Worm (Caenorhabditis elegans) whole organism, L4 larva: ENCODE results near the gene vit-3.

Experiments used
- D1046.2 ChIP-seq: fragments of 200-800 bp; sonication (Bioruptor generic); IDR thresholded peaks from 2 replicates; pipeline ENCODE4 v1.3.6; 2022; ENCODE audit warnings: missing genetic modification characterization, missing compliant biosample characterization
- F10B5.3 ChIP-seq: sonication (generic microtip); optimal IDR thresholded peaks from 2 replicates; lab custom pipeline; 2016; ENCODE audit warnings: mild to moderate bottlenecking, missing genetic modification characterization, missing compliant biosample characterization
- F37D6.2 ChIP-seq: sonication (generic microtip); optimal IDR thresholded peaks from 2 replicates; lab custom pipeline; 2016; ENCODE audit warnings: mild to moderate bottlenecking, missing genetic modification characterization, missing compliant biosample characterization
- F49E8.2 ChIP-seq: sonication (generic microtip); optimal IDR thresholded peaks from 2 replicates; lab custom pipeline; 2016; ENCODE audit warnings: missing compliant biosample characterization, mild to moderate bottlenecking, missing genetic modification characterization, borderline replicate concordance
- R02D3.7 ChIP-seq: fragments of 150-350 bp; sonication (generic microtip); optimal IDR thresholded peaks from 3 replicates; lab custom pipeline; 2014; ENCODE audit warnings: missing biosample characterization, missing genetic modification characterization
- T20F7.1 ChIP-seq: fragments of 200-800 bp; sonication (Bioruptor generic); optimal IDR thresholded peaks from 2 replicates; lab custom pipeline; 2018; ENCODE audit warnings: mild to moderate bottlenecking, missing genetic modification characterization, missing compliant biosample characterization
- T26A8.4 ChIP-seq: fragments of 200-800 bp; sonication (Bioruptor generic); IDR thresholded peaks from 2 replicates; pipeline ENCODE4 v1.3.6; 2022; ENCODE audit warnings: missing genetic modification characterization, missing compliant biosample characterization
- Y5F2A.4 ChIP-seq: fragments of 200-800 bp; sonication (Bioruptor generic); optimal IDR thresholded peaks from 2 replicates; lab custom pipeline; 2018; ENCODE audit warnings: mild to moderate bottlenecking, missing genetic modification characterization, missing compliant biosample characterization
- Y75B8A.6 ChIP-seq: fragments of 200-800 bp; sonication (Bioruptor generic); IDR thresholded peaks from 2 replicates; pipeline ENCODE4 v1.3.6; 2022; ENCODE audit warnings: missing genetic modification reagents, missing genetic modification characterization, missing compliant biosample characterization
- ZK337.2 ChIP-seq: fragments of 200-800 bp; sonication (Bioruptor generic); IDR thresholded peaks from 2 replicates; pipeline ENCODE4 v1.3.6; 2022; ENCODE audit warnings: missing genetic modification reagents, missing genetic modification characterization, missing compliant biosample characterization
- ZK546.5 ChIP-seq, 2 experiments: sonication (generic microtip); optimal IDR thresholded peaks; 2 replicates each; lab custom pipeline; 2017; ENCODE audit warnings: missing biosample characterization in 2 of 2, missing genetic modification characterization in 2 of 2
- arid-1 ChIP-seq: fragments of 200-800 bp; sonication (Bioruptor generic); conservative IDR thresholded peaks from 2 replicates; pipeline ENCODE4 v1.3.6; 2022; ENCODE audit warnings: missing genetic modification reagents, missing genetic modification characterization, missing compliant biosample characterization
- ceh-28 ChIP-seq: fragments of 150-350 bp; optimal IDR thresholded peaks from 2 replicates; lab custom pipeline; 2014; ENCODE audit warnings: missing biosample characterization, missing genetic modification reagents, missing genetic modification characterization
- ceh-32 ChIP-seq: sonication (generic microtip); optimal IDR thresholded peaks from 2 replicates; lab custom pipeline; 2016; ENCODE audit warnings: mild to moderate bottlenecking, missing genetic modification characterization, missing compliant biosample characterization; ENCODE audit not compliant: poor library complexity
- ceh-44 ChIP-seq: fragments of 200-800 bp; sonication (Bioruptor generic); IDR thresholded peaks from 2 replicates; pipeline ENCODE4 v1.3.6; 2022; ENCODE audit warnings: missing genetic modification reagents, missing genetic modification characterization, missing compliant biosample characterization
- ceh-62 ChIP-seq: sonication (generic microtip); optimal IDR thresholded peaks from 2 replicates; lab custom pipeline; 2017; ENCODE audit warnings: missing biosample characterization, missing genetic modification characterization
- ceh-82 ChIP-seq: sonication (generic microtip); optimal IDR thresholded peaks from 2 replicates; lab custom pipeline; 2017; ENCODE audit warnings: missing biosample characterization, missing genetic modification characterization
- daf-16 ChIP-seq, 3 experiments: sonication (generic microtip); optimal IDR thresholded peaks; 2 replicates each; lab custom pipeline; 2016 to 2017; ENCODE audit warnings: missing genetic modification characterization in 3 of 3, missing genetic modification reagents in 3 of 3, mild to moderate bottlenecking in 2 of 3, missing compliant biosample characterization in 2 of 3, missing biosample characterization in 1 of 3, moderate library complexity in 1 of 3
- daf-8 ChIP-seq: fragments of 200-800 bp; sonication (Bioruptor generic); IDR thresholded peaks from 2 replicates; pipeline ENCODE4 v1.3.6; 2022; ENCODE audit warnings: missing genetic modification characterization, missing compliant biosample characterization
- dve-1 ChIP-seq: sonication (generic microtip); optimal IDR thresholded peaks from 2 replicates; lab custom pipeline; 2017; ENCODE audit warnings: antibody characterized with exemption, mild to moderate bottlenecking, missing genetic modification characterization, missing compliant biosample characterization; ENCODE audit not compliant: insufficient read depth
- egl-27 ChIP-seq: sonication (generic microtip); optimal IDR thresholded peaks from 3 replicates; lab custom pipeline; 2017; ENCODE audit warnings: missing biosample characterization, missing genetic modification reagents, missing genetic modification characterization
- egl-43 ChIP-seq: fragments of 200-800 bp; sonication (Bioruptor generic); IDR thresholded peaks from 2 replicates; pipeline ENCODE4 v1.3.6; 2022; ENCODE audit warnings: missing genetic modification reagents, missing genetic modification characterization, missing compliant biosample characterization
- fkh-10 ChIP-seq: fragments of 150-350 bp; optimal IDR thresholded peaks from 2 replicates; lab custom pipeline; 2014; ENCODE audit warnings: missing biosample characterization, missing genetic modification reagents, missing genetic modification characterization
- fos-1 ChIP-seq: fragments of 150-350 bp; optimal IDR thresholded peaks from 2 replicates; lab custom pipeline; 2014; ENCODE audit warnings: missing biosample characterization, missing genetic modification characterization
- gei-8 ChIP-seq: fragments of 200-800 bp; sonication (Bioruptor generic); optimal IDR thresholded peaks from 2 replicates; lab custom pipeline; 2018; ENCODE audit warnings: mild to moderate bottlenecking, missing genetic modification characterization, missing compliant biosample characterization
- hif-1 ChIP-seq, 2 experiments: sonication (generic microtip); optimal IDR thresholded peaks; 2 replicates each; lab custom pipeline; 2016 to 2017; ENCODE audit warnings: missing compliant biosample characterization in 2 of 2, missing genetic modification characterization in 2 of 2, missing genetic modification reagents in 2 of 2, missing genotype in 2 of 2, mild to moderate bottlenecking in 1 of 2
- hlh-11 ChIP-seq: fragments of 200-800 bp; sonication (Bioruptor generic); optimal IDR thresholded peaks from 2 replicates; lab custom pipeline; 2018; ENCODE audit warnings: mild to moderate bottlenecking, missing genetic modification characterization, missing compliant biosample characterization
- hlh-30 ChIP-seq: sonication (generic microtip); optimal IDR thresholded peaks from 2 replicates; lab custom pipeline; 2017; ENCODE audit warnings: antibody characterized with exemption, mild to moderate bottlenecking, missing genetic modification characterization, missing compliant biosample characterization; ENCODE audit not compliant: insufficient read depth
- hmg-1.1 ChIP-seq: fragments of 200-800 bp; sonication (Bioruptor generic); IDR thresholded peaks from 2 replicates; pipeline ENCODE4 v1.3.6; 2022; ENCODE audit warnings: missing genetic modification reagents, missing genetic modification characterization, missing compliant biosample characterization
- jun-1 ChIP-seq: fragments of 150-350 bp; optimal IDR thresholded peaks from 2 replicates; lab custom pipeline; 2014; ENCODE audit warnings: missing biosample characterization, missing genetic modification reagents, missing genetic modification characterization
- lin-1 ChIP-seq: fragments of 200-800 bp; sonication (Bioruptor generic); IDR thresholded peaks from 2 replicates; pipeline ENCODE4 v1.3.6; 2022; ENCODE audit warnings: missing genetic modification reagents, missing genetic modification characterization, missing compliant biosample characterization
- lin-15B ChIP-seq: fragments of 150-350 bp; sonication (generic microtip); optimal IDR thresholded peaks from 3 replicates; lab custom pipeline; 2014; ENCODE audit warnings: missing biosample characterization, missing genetic modification characterization
- lin-39 ChIP-seq: fragments of 150-350 bp; optimal IDR thresholded peaks from 2 replicates; lab custom pipeline; 2014; ENCODE audit warnings: missing biosample characterization, missing genetic modification reagents, missing genetic modification characterization
- lir-3 ChIP-seq: sonication (generic microtip); optimal IDR thresholded peaks from 2 replicates; lab custom pipeline; 2016; ENCODE audit warnings: mild to moderate bottlenecking, missing genetic modification characterization, missing compliant biosample characterization
- lsy-2 ChIP-seq, 2 experiments: fragments of 150-350 bp in 1 of 2; sonication (generic microtip) in 1 of 2; optimal IDR thresholded peaks; 2 replicates each; lab custom pipeline; 2014 to 2017; ENCODE audit warnings: missing biosample characterization in 2 of 2, missing genetic modification characterization in 2 of 2
- madf-5 ChIP-seq, 2 experiments: fragments of 200-800 bp; sonication (Bioruptor generic); IDR thresholded peaks; 2 replicates each; pipeline ENCODE4 v1.3.6; 2022; ENCODE audit warnings: missing compliant biosample characterization in 2 of 2, missing genetic modification characterization in 2 of 2
- madf-9 ChIP-seq: fragments of 200-800 bp; sonication (Bioruptor generic); conservative IDR thresholded peaks from 2 replicates; pipeline ENCODE4 v1.3.6; 2022; ENCODE audit warnings: missing genetic modification reagents, missing genetic modification characterization, missing compliant biosample characterization
- mep-1 ChIP-seq: fragments of 150-350 bp; sonication (generic microtip); optimal IDR thresholded peaks from 3 replicates; lab custom pipeline; 2014; ENCODE audit warnings: missing biosample characterization, missing genetic modification characterization
- mxl-2 ChIP-seq: fragments of 200-800 bp; sonication (Bioruptor generic); conservative IDR thresholded peaks from 2 replicates; pipeline ENCODE4 v1.3.6; 2022; ENCODE audit warnings: missing genetic modification reagents, missing genetic modification characterization, missing compliant biosample characterization
- nhr-10 ChIP-seq: fragments of 150-350 bp; optimal IDR thresholded peaks from 2 replicates; lab custom pipeline; 2014; ENCODE audit warnings: missing biosample characterization, missing genetic modification characterization
- nhr-102 ChIP-seq: sonication (generic microtip); optimal IDR thresholded peaks from 2 replicates; lab custom pipeline; 2016; ENCODE audit warnings: mild to moderate bottlenecking, missing genetic modification characterization, moderate library complexity, missing compliant biosample characterization
- nhr-11 ChIP-seq: fragments of 150-350 bp; optimal IDR thresholded peaks from 2 replicates; lab custom pipeline; 2014; ENCODE audit warnings: missing biosample characterization, missing genetic modification characterization
- nhr-42 ChIP-seq: fragments of 200-800 bp; sonication (Bioruptor generic); IDR thresholded peaks from 2 replicates; pipeline ENCODE4 v1.3.6; 2022; ENCODE audit warnings: missing genetic modification characterization, missing compliant biosample characterization
- nhr-76 ChIP-seq: fragments of 150-350 bp; optimal IDR thresholded peaks from 2 replicates; lab custom pipeline; 2014; ENCODE audit warnings: missing biosample characterization, missing genetic modification characterization
- nhr-77 ChIP-seq: fragments of 150-350 bp; optimal IDR thresholded peaks from 2 replicates; lab custom pipeline; 2014; ENCODE audit warnings: missing biosample characterization, missing genetic modification characterization
- sdz-12 ChIP-seq: fragments of 200-800 bp; sonication (Bioruptor generic); optimal IDR thresholded peaks from 2 replicates; lab custom pipeline; 2018; ENCODE audit warnings: mild to moderate bottlenecking, missing genetic modification characterization, missing compliant biosample characterization
- skn-1 ChIP-seq: fragments of 150-350 bp; optimal IDR thresholded peaks from 2 replicates; lab custom pipeline; 2014; ENCODE audit warnings: missing biosample characterization, missing genetic modification characterization
- unc-130 ChIP-seq: sonication (generic microtip); optimal IDR thresholded peaks from 2 replicates; lab custom pipeline; 2016; ENCODE audit warnings: missing genetic modification reagents, missing genetic modification characterization, missing compliant biosample characterization
- vab-7 ChIP-seq: fragments of 200-800 bp; sonication (Bioruptor generic); IDR thresholded peaks from 2 replicates; pipeline ENCODE4 v1.3.6; 2022; ENCODE audit warnings: missing genetic modification reagents, missing genetic modification characterization, missing compliant biosample characterization
- zfp-3 ChIP-seq: fragments of 200-800 bp; sonication (Bioruptor generic); conservative IDR thresholded peaks from 2 replicates; pipeline ENCODE4 v1.3.6; 2022; ENCODE audit warnings: missing genetic modification reagents, missing genetic modification characterization, missing compliant biosample characterization
- zip-2 ChIP-seq: fragments of 150-350 bp; optimal IDR thresholded peaks from 2 replicates; lab custom pipeline; 2014; ENCODE audit warnings: missing biosample characterization, missing genetic modification characterization
- ztf-11 ChIP-seq: fragments of 150-350 bp; optimal IDR thresholded peaks from 2 replicates; lab custom pipeline; 2014; ENCODE audit warnings: missing biosample characterization, missing genetic modification characterization

Gene vit-3

ce11 chrX:3540861-3541260 lies 31.5 kb downstream of the vit-3 start (continued):
- no peak for TF ChIP-seq nhr-10 (tag; lab: Kevin White, UChicago)
- TF ChIP-seq nhr-77 (tag; lab: Kevin White, UChicago): no peak
- 0 out of 2 replicates have a peak, but pooled peaks have one; percentile 54 for TF ChIP-seq egl-43 (GFP tag; lab: Robert Waterston, UW)
- TF ChIP-seq lin-15B (tag; lab: Kevin White, UChicago): no peak
- TF ChIP-seq nhr-76 (tag; lab: Kevin White, UChicago): no peak
- TF ChIP-seq nhr-11 (tag; lab: Kevin White, UChicago): no peak
- no peak for TF ChIP-seq fos-1
- TF ChIP-seq madf-9: peak; percentile 39; the same call in 1 of the 2 replicates
- TF ChIP-seq hmg-1.1 (GFP tag; lab: Robert Waterston, UW): peak; percentile 45; the same call in 1 of the 2 replicates
- no peak for TF ChIP-seq daf-8 (GFP tag; lab: Robert Waterston, UW)
- TF ChIP-seq nhr-42 (GFP tag; lab: Robert Waterston, UW): no peak
- no peak for TF ChIP-seq ZK337.2 (GFP tag; lab: Robert Waterston, UW)
- no peak for TF ChIP-seq zip-2 (tag; lab: Kevin White, UChicago)
- TF ChIP-seq ceh-62: no peak
- peak; percentile 78 for TF ChIP-seq mep-1 (tag; lab: Kevin White, UChicago)
- no peak for TF ChIP-seq arid-1
- TF ChIP-seq F37D6.2: no peak
- TF ChIP-seq jun-1 (tag; lab: Kevin White, UChicago): no peak
- TF ChIP-seq ceh-44 (GFP tag; lab: Robert Waterston, UW): no peak
- TF ChIP-seq ZK546.5 (tag; optimal IDR thresholded peaks at IDR 0.05; lab: Kevin White, UChicago): no peak
- TF ChIP-seq mxl-2 (GFP tag; lab: Robert Waterston, UW): no peak
- TF ChIP-seq lin-1 (GFP tag; lab: Robert Waterston, UW): no peak
- no peak for TF ChIP-seq nhr-102 (tag; lab: Kevin White, UChicago)
- TF ChIP-seq daf-16 (GFP tag; optimal IDR thresholded peaks at IDR 0.05; lab: Kevin White, UChicago): no peak
- no peak for TF ChIP-seq daf-16 (tag; optimal IDR thresholded peaks at IDR 0.05; lab: Kevin White, UChicago)
- no peak for TF ChIP-seq Y5F2A.4 (GFP tag; lab: Kevin White, UChicago)
- no peak for TF ChIP-seq ceh-32
- TF ChIP-seq hlh-30 (tag; lab: Kevin White, UChicago): peak; percentile 56
- TF ChIP-seq D1046.2 (GFP tag; lab: Robert Waterston, UW): no peak
- TF ChIP-seq F49E8.2 (tag; lab: Kevin White, UChicago): no peak
- no peak for TF ChIP-seq lir-3
- TF ChIP-seq dve-1: no peak
- no peak for TF ChIP-seq T26A8.4 (GFP tag; lab: Robert Waterston, UW)
- TF ChIP-seq hlh-11: no peak
- no peak for TF ChIP-seq ceh-28 (tag; lab: Kevin White, UChicago)
- no peak for TF ChIP-seq ceh-82 (tag; lab: Kevin White, UChicago)
- peak in 1 of 2 experiments; percentile 48 for TF ChIP-seq lsy-2 (tag; optimal IDR thresholded peaks at IDR 0.05; lab: Kevin White, UChicago)
- no peak for TF ChIP-seq lin-39
- TF ChIP-seq gei-8 (GFP tag; lab: Kevin White, UChicago): no peak
- no peak for TF ChIP-seq ztf-11 (tag; lab: Kevin White, UChicago)
- no peak for TF ChIP-seq fkh-10
- TF ChIP-seq zfp-3 (GFP tag; lab: Robert Waterston, UW): no peak
- no peak for TF ChIP-seq skn-1 (tag; lab: Kevin White, UChicago)
- peak in 1 of 2 experiments; percentile 25 for TF ChIP-seq hif-1 (tag; optimal IDR thresholded peaks at IDR 0.05; lab: Kevin White, UChicago)
- no peak for TF ChIP-seq vab-7 (GFP tag; lab: Robert Waterston, UW)
- no peak for TF ChIP-seq madf-5 (GFP tag; IDR thresholded peaks at IDR 0.05; lab: Robert Waterston, UW)
- no peak for TF ChIP-seq unc-130 (GFP tag; lab: Kevin White, UChicago)
- no peak for TF ChIP-seq R02D3.7 (tag; lab: Kevin White, UChicago)
- TF ChIP-seq Y75B8A.6 (GFP tag; lab: Robert Waterston, UW): no peak
- TF ChIP-seq F10B5.3: no peak
- TF ChIP-seq egl-27 (tag; lab: Kevin White, UChicago): no peak
- TF ChIP-seq sdz-12: no peak
- TF ChIP-seq T20F7.1 (GFP tag; lab: Kevin White, UChicago): no peak
